Fruit fly (Drosophila melanogaster): ENCODE results near the gene Ts.
A peak's percentile ranks its signal among the peaks of the same experiment; 100 is the strongest.

Gene Ts

DNA sequence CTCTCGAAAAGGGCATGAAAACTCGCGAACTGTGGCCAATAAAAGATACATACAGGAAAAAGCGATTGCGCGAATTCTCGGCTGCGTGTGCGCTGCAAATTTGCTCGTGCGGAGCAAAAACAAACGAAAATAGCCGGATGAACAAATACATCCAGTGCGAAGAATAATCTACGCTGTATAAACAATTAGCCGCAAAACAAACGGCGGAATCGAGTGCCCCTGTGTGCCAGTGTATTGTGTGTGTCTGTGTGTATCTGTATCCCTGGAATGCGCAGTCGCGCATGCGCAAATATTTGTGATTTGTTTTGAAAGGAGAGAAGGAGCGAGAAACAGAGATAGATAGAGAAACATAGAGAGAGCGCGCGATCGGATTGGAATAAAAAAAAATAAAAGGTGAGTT, 30.2 kb upstream of the Ts start:
- TF ChIP-seq CG4496 (GFP tag; IDR thresholded peaks at IDR 0.05) (0 out of 3 replicates have a peak, but pooled peaks have one; percentile 30), EcR (GFP tag; optimal IDR thresholded peaks at IDR 0.05) (no peak)

DNA sequence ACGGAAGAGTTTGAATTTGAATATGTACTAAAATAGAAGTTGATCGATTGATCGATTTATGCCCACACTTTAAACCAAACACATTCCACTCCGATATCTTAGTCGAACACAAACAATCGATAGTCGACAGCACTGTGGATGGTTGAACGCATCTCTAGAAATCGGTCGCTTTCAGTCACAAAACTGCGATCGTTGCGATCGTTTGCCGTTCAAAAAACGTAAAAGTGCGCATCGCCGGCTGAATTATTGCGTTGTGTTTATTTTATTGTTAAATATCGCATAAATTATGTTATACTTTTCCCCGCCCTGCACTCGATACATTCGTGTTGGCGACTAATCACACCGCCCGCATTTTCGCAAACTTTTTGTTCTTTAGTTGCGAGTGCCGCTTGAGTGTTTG, 29.7 kb upstream of the Ts start, which contains the start of gene Ccdc85:
Gene Ccdc85 (plus strand): TSS at position 174 of the 400 bp plus-strand sequence.
- TF ChIP-seq EcR (GFP tag; optimal IDR thresholded peaks at IDR 0.05) (peak; percentile 3), CG12605 (GFP tag; IDR thresholded peaks at IDR 0.05) (0 out of 2 replicates have a peak, but pooled peaks have one; percentile 11), CG32121 (GFP tag; IDR thresholded peaks at IDR 0.05) (no peak)

DNA sequence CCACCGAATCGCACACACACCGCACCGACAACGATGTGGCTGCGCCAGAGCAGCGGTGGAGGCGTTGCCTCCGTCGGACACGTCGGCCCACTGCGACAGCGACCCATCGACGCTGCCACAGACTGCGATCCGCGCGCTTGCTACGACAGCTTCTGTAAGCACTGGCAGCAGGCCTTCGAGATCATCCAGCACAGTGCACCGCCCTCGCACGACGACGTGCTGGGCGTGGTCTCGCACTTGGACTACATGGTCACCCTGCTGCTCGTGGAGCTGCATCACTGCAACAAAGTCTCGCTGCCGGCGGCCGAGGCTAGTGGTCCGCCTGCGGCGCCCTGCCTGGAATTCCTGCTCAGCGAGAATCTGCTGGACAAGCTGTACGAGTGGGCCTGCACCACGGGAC, 24.3 kb upstream of the Ts start:
- TF ChIP-seq CG32121 (GFP tag; IDR thresholded peaks at IDR 0.05) (peak; percentile 21; the same call in 1 of the 2 replicates), CG10348 (GFP tag; IDR thresholded peaks at IDR 0.05) (no peak), CG4496 (GFP tag; IDR thresholded peaks at IDR 0.05) (no peak), CG12605 (GFP tag; IDR thresholded peaks at IDR 0.05) (no peak), fd96Ca (GFP tag; IDR thresholded peaks at IDR 0.05) (0 out of 3 replicates have a peak, but pooled peaks have one; percentile 22)

DNA sequence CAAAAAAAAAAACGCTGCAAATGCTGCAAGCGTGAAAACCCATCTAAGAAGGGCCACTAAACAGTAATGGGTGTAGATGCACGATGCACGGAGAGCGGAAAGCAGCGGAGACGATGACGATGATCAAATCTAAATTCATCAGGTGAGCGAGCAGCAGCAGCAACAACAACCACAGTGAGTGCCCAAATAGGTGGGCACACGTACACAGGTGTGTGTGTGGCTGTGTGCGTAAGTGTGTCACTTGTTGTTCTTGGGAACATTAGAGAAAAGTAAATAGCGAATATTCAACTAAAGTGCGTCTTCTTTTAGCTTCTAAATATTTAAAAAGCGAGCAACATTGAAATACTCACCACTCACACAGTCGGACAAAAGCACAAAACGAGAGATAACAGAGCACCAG, 23.8 kb upstream of the Ts start:
- TF ChIP-seq Pif1B (GFP tag; optimal IDR thresholded peaks at IDR 0.05) = no peak
- TF ChIP-seq gl (tag; optimal IDR thresholded peaks at IDR 0.05) = no peak
- TF ChIP-seq CG8159 (tag; optimal IDR thresholded peaks at IDR 0.05) = no peak
- no peak for TF ChIP-seq CG4496 (GFP tag; IDR thresholded peaks at IDR 0.05)
- TF ChIP-seq Pif1A (GFP tag; optimal IDR thresholded peaks at IDR 0.05) = no peak
- no peak for TF ChIP-seq CG9948 (tag; optimal IDR thresholded peaks at IDR 0.05)
- TF ChIP-seq CG12605 (GFP tag; IDR thresholded peaks at IDR 0.05) = no peak
- TF ChIP-seq CG13204 (GFP tag; optimal IDR thresholded peaks at IDR 0.05) = no peak
- TF ChIP-seq CG10348 (GFP tag; IDR thresholded peaks at IDR 0.05) = no peak
- no peak for TF ChIP-seq Ets98B (GFP tag; IDR thresholded peaks at IDR 0.05)
- TF ChIP-seq D1 (tag; optimal IDR thresholded peaks at IDR 0.05) = no peak
- TF ChIP-seq EcR (GFP tag; optimal IDR thresholded peaks at IDR 0.05) = no peak
- no peak for TF ChIP-seq fd96Ca (GFP tag; IDR thresholded peaks at IDR 0.05)
- TF ChIP-seq CG34367 (tag; optimal IDR thresholded peaks at IDR 0.05) = no peak
- no peak for TF ChIP-seq CG8301 (tag; optimal IDR thresholded peaks at IDR 0.05)
- no peak for TF ChIP-seq rn (GFP tag; IDR thresholded peaks at IDR 0.05)
- no peak for TF ChIP-seq CG32121 (GFP tag; IDR thresholded peaks at IDR 0.05)
- no peak for TF ChIP-seq CG17806 (tag; optimal IDR thresholded peaks at IDR 0.05)
- TF ChIP-seq CG15710 (tag; optimal IDR thresholded peaks at IDR 0.05) = no peak
- no peak for TF ChIP-seq CG14655 (GFP tag; optimal IDR thresholded peaks at IDR 0.05)

DNA sequence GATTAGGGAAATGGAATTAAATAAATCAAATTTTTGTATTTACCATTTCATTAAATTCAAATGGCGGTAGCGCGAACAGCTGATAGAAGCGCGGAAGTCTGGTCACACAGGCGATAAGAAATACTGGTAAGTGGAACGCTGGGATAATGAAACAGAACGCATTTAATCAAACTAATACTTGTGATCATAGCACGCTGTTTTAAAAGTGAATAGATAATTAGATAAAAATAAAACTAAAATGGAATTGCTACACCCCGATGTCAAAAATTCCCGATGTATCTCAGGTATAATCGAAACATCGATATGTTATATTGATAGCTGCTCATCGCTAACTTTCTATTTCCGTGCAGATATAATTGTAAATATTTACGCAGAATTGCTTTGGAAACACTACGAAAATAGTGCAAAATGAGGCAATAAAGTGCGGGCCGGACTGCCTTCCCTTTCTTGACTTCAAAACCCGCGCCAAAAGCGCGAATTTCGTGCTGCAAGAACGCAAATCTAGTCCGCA, 23.3 kb upstream of the Ts start, which contains the start of the genes okr and CG3558:
Gene okr (minus strand): TSS at position 96 of the 511 bp plus-strand sequence.
Gene CG3558 (plus strand): TSS at position 207 of the 511 bp plus-strand sequence.
- TF ChIP-seq CG8159 (tag; optimal IDR thresholded peaks at IDR 0.05) (no peak), CG9948 (tag; optimal IDR thresholded peaks at IDR 0.05) (no peak), rn (GFP tag; IDR thresholded peaks at IDR 0.05) (no peak), CG13204 (GFP tag; optimal IDR thresholded peaks at IDR 0.05) (no peak), Snoo (tag; optimal IDR thresholded peaks at IDR 0.05) (no peak), CG14655 (GFP tag; optimal IDR thresholded peaks at IDR 0.05) (no peak), Pif1A (GFP tag; optimal IDR thresholded peaks at IDR 0.05) (no peak), gl (tag; optimal IDR thresholded peaks at IDR 0.05) (no peak), Ets98B (GFP tag; IDR thresholded peaks at IDR 0.05) (no peak), CG17806 (tag; optimal IDR thresholded peaks at IDR 0.05) (no peak), CG4496 (GFP tag; IDR thresholded peaks at IDR 0.05) (no peak), CG12605 (GFP tag; IDR thresholded peaks at IDR 0.05) (no peak), EcR (GFP tag; optimal IDR thresholded peaks at IDR 0.05) (no peak), CG32121 (GFP tag; IDR thresholded peaks at IDR 0.05) (no peak)

DNA sequence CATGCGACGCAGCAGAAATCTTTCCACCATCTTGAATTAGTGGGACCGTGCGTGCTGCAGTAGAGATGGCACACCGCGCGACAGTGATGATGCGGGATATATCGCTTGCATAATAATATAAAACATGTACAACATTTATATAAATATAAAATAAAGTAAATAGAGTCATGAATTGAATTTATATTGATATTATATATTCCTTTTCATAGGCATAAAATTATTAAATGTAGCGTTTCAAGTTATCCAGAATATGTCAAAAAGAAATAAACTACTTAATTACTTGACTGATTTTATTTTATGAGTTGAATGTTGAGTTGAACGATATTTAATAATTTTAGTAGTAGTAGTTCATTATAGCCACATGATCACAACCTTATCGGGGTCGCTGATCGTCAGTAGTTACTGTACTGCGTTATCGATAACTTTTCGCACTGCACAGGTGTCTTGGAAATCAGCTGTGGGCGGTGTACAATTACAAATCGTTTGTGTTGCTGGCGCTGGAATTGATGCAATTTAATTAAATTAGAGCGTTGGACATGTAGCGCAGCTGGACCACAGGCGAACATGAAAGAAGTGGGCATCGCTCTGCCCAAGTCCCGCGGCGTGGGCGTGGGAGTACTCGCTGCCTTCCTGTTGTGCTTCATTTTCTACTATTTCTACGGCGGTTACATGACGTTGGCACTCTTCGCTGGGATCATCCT, 18.4 kb upstream of the Ts start, which contains the start of the genes Chd1 and Bem46:
Gene Chd1 (minus strand): TSS at position 43 of the 701 bp plus-strand sequence.
Gene Bem46 (plus strand): TSS at position 436 of the 701 bp plus-strand sequence.
- TF ChIP-seq CG8301 (tag; optimal IDR thresholded peaks at IDR 0.05) (no peak), D1 (tag; optimal IDR thresholded peaks at IDR 0.05) (no peak), Pif1A (GFP tag; optimal IDR thresholded peaks at IDR 0.05) (no peak), CG15710 (tag; optimal IDR thresholded peaks at IDR 0.05) (peak; percentile 80), CG14655 (GFP tag; optimal IDR thresholded peaks at IDR 0.05) (no peak), Pif1B (GFP tag; optimal IDR thresholded peaks at IDR 0.05) (no peak), Snoo (tag; optimal IDR thresholded peaks at IDR 0.05) (peak; percentile 79), CG8159 (tag; optimal IDR thresholded peaks at IDR 0.05) (peak; percentile 85), CG9948 (tag; optimal IDR thresholded peaks at IDR 0.05) (peak; percentile 84), CG10348 (GFP tag; IDR thresholded peaks at IDR 0.05) (no peak), CG4496 (GFP tag; IDR thresholded peaks at IDR 0.05) (peak; percentile 90), Ets98B (GFP tag; IDR thresholded peaks at IDR 0.05) (peak; percentile 64; the same call in 1 of the 2 replicates), CG34367 (tag; optimal IDR thresholded peaks at IDR 0.05) (peak; percentile 72), CG12605 (GFP tag; IDR thresholded peaks at IDR 0.05) (peak; percentile 71), CG32121 (GFP tag; IDR thresholded peaks at IDR 0.05) (peak; percentile 76), fd96Ca (GFP tag; IDR thresholded peaks at IDR 0.05) (peak; percentile 77), CG13204 (GFP tag; optimal IDR thresholded peaks at IDR 0.05) (no peak), CG17806 (tag; optimal IDR thresholded peaks at IDR 0.05) (peak; percentile 75), EcR (GFP tag; optimal IDR thresholded peaks at IDR 0.05) (no peak), rn (GFP tag; IDR thresholded peaks at IDR 0.05) (peak; percentile 55; the same call in 1 of the 2 replicates), gl (tag; optimal IDR thresholded peaks at IDR 0.05) (peak; percentile 34)
